Worm (Caenorhabditis elegans): ENCODE data around the gene rpl-22.

ce11 chrII:5018578-5018977 lies 36.8 kb upstream of the rpl-22 start:
- TF ChIP-seq unc-62 (GFP tag; optimal IDR thresholded peaks at IDR 0.05) (no peak), nhr-237 (tag; optimal IDR thresholded peaks at IDR 0.05) (no peak), zag-1 (tag; optimal IDR thresholded peaks at IDR 0.05) (no peak), lin-39 (tag; optimal IDR thresholded peaks at IDR 0.05) (no peak)

Measured in whole organism, L2 larva.